Fruit fly (Drosophila melanogaster) whole organism, embryonic: ENCODE results near the gene CG4476.

Experiments used
- B-H2 ChIP-seq: fragments of 200-800 bp; sonication (Bioruptor generic); optimal IDR thresholded peaks from 2 replicates; lab custom pipeline; 2018; ENCODE audit warnings: missing biosample characterization, mild to moderate bottlenecking, missing genetic modification characterization
- CG10462 ChIP-seq: fragments of 200-800 bp; sonication (Bioruptor generic); optimal IDR thresholded peaks from 2 replicates; lab custom pipeline; 2016; ENCODE audit warnings: missing biosample characterization, missing genetic modification characterization
- CG11093 ChIP-seq: fragments of 200-800 bp; sonication (Bioruptor generic); IDR thresholded peaks from 3 replicates; pipeline ENCODE4 v1.3.6; 2022; ENCODE audit warnings: missing biosample characterization, missing genetic modification characterization
- CG11696 ChIP-seq: fragments of 200-800 bp; sonication (Bioruptor generic); IDR thresholded peaks from 2 replicates; pipeline ENCODE4 v1.3.6; 2022; ENCODE audit warnings: missing biosample characterization, missing genetic modification characterization
- CG12104 ChIP-seq: fragments of 200-800 bp; sonication (Bioruptor generic); optimal IDR thresholded peaks from 3 replicates; lab custom pipeline; 2016; ENCODE audit warnings: missing biosample characterization, missing genetic modification characterization
- CG12659 ChIP-seq: fragments of 200-800 bp; sonication (Bioruptor generic); optimal IDR thresholded peaks from 3 replicates; lab custom pipeline; 2017; ENCODE audit warnings: mild to moderate bottlenecking, missing biosample characterization, missing genetic modification reagents, missing genetic modification characterization
- CG12942 ChIP-seq: fragments of 200-800 bp; sonication (Bioruptor generic); optimal IDR thresholded peaks from 3 replicates; lab custom pipeline; 2016; ENCODE audit warnings: missing biosample characterization, missing genetic modification characterization
- CG13775 ChIP-seq: fragments of 200-800 bp; sonication (Bioruptor generic); optimal IDR thresholded peaks from 3 replicates; lab custom pipeline; 2017; ENCODE audit warnings: missing biosample characterization, mild to moderate bottlenecking, missing genetic modification characterization
- CG14667 ChIP-seq: fragments of 200-800 bp; sonication (Bioruptor generic); IDR thresholded peaks from 2 replicates; pipeline ENCODE4 v1.3.6; 2022; ENCODE audit warnings: missing biosample characterization, missing genetic modification characterization
- CG16779 ChIP-seq: fragments of 200-800 bp; sonication (Bioruptor generic); IDR thresholded peaks from 2 replicates; pipeline ENCODE4 v1.3.6; 2022; ENCODE audit warnings: missing biosample characterization, missing genetic modification characterization
- CG1832 ChIP-seq: fragments of 200-800 bp; sonication (Bioruptor generic); optimal IDR thresholded peaks from 2 replicates; lab custom pipeline; 2017; ENCODE audit warnings: missing biosample characterization, mild to moderate bottlenecking, missing genetic modification characterization, inconsistent platforms
- CG33557 ChIP-seq: fragments of 200-800 bp; sonication (Bioruptor generic); optimal IDR thresholded peaks from 2 replicates; lab custom pipeline; 2019; ENCODE audit warnings: missing biosample characterization, mild to moderate bottlenecking, missing genetic modification characterization, moderate library complexity
- CG34422 ChIP-seq: fragments of 200-800 bp; sonication (Bioruptor generic); IDR thresholded peaks from 3 replicates; pipeline ENCODE4 v1.3.6; 2022; ENCODE audit warnings: missing biosample characterization, missing genetic modification characterization
- CG3847 ChIP-seq: fragments of 200-800 bp; sonication (Bioruptor generic); IDR thresholded peaks from 2 replicates; pipeline ENCODE4 v1.3.6; 2022; ENCODE audit warnings: missing biosample characterization, missing genetic modification characterization
- CG4282 ChIP-seq: fragments of 200-800 bp; sonication (Bioruptor generic); optimal IDR thresholded peaks from 2 replicates; lab custom pipeline; 2016; ENCODE audit warnings: missing biosample characterization, missing genetic modification characterization
- CG4328 ChIP-seq: fragments of 200-800 bp; sonication (Bioruptor generic); optimal IDR thresholded peaks from 3 replicates; lab custom pipeline; 2017; ENCODE audit warnings: missing biosample characterization, missing genetic modification reagents, missing genetic modification characterization
- CG4730 ChIP-seq: fragments of 200-800 bp; sonication (Bioruptor generic); IDR thresholded peaks from 2 replicates; pipeline ENCODE4 v1.3.6; 2022; ENCODE audit warnings: missing biosample characterization, missing genetic modification characterization
- CG6654 ChIP-seq: fragments of 200-800 bp; sonication (Bioruptor generic); optimal IDR thresholded peaks from 2 replicates; lab custom pipeline; 2017; ENCODE audit warnings: missing biosample characterization, mild to moderate bottlenecking, missing genetic modification characterization
- CG7928 ChIP-seq: fragments of 200-800 bp; sonication (Bioruptor generic); optimal IDR thresholded peaks from 2 replicates; lab custom pipeline; 2017; ENCODE audit warnings: missing biosample characterization, mild to moderate bottlenecking, missing genetic modification characterization
- CG8765 ChIP-seq: fragments of 200-800 bp; sonication (Bioruptor generic); IDR thresholded peaks from 2 replicates; pipeline ENCODE4 v1.3.6; 2022; ENCODE audit warnings: missing biosample characterization, missing genetic modification characterization
- CG9727 ChIP-seq: fragments of 200-800 bp; sonication (Bioruptor generic); optimal IDR thresholded peaks from 3 replicates; lab custom pipeline; 2017; ENCODE audit warnings: missing biosample characterization, mild to moderate bottlenecking, missing genetic modification characterization
- Dfd ChIP-seq, 2 experiments: fragments of >200 bp; optimal IDR thresholded peaks; 2 replicates each; lab custom pipeline; 2017; ENCODE audit warnings: missing biosample characterization in 2 of 2, missing genetic modification characterization in 2 of 2
- Dll ChIP-seq: fragments of 200-800 bp; sonication (Bioruptor generic); IDR thresholded peaks from 4 replicates; pipeline ENCODE4 v1.3.6; 2022; ENCODE audit warnings: missing biosample characterization, missing genetic modification characterization; ENCODE audit not compliant: partially characterized antibody
- Dp ChIP-seq: fragments of 200-800 bp; sonication (Bioruptor generic); optimal IDR thresholded peaks from 2 replicates; lab custom pipeline; 2018; ENCODE audit warnings: missing biosample characterization, mild to moderate bottlenecking, missing genetic modification characterization, moderate library complexity
- Dref ChIP-seq: fragments of 200-800 bp; sonication (Bioruptor generic); IDR thresholded peaks from 2 replicates; pipeline ENCODE4 v1.3.6; 2022; ENCODE audit warnings: missing biosample characterization, missing genetic modification characterization
- Drgx ChIP-seq: fragments of 200-800 bp; sonication (Bioruptor generic); IDR thresholded peaks from 2 replicates; pipeline ENCODE4 v1.3.6; 2022; ENCODE audit warnings: missing biosample characterization, missing genetic modification characterization
- ERR ChIP-seq: fragments of 200-800 bp; sonication (Bioruptor generic); optimal IDR thresholded peaks from 2 replicates; lab custom pipeline; 2016; ENCODE audit warnings: missing biosample characterization, missing genetic modification characterization
- Hr51 ChIP-seq, 2 experiments: fragments of 200-800 bp; sonication (Bioruptor generic); optimal IDR thresholded peaks; 2 replicates in 1 of 2; 3 replicates in 1 of 2; lab custom pipeline; 2016 to 2018; ENCODE audit warnings: missing biosample characterization in 2 of 2, missing genetic modification characterization in 2 of 2, mild to moderate bottlenecking in 1 of 2, moderate library complexity in 1 of 2
- Lpt ChIP-seq: fragments of >200 bp; optimal IDR thresholded peaks from 2 replicates; lab custom pipeline; 2018; ENCODE audit warnings: missing biosample characterization, missing genetic modification characterization
- Med ChIP-seq: fragments of 200-800 bp; sonication (Bioruptor generic); peaks from one replicate; lab custom pipeline; 2016; ENCODE audit warnings: missing biosample characterization, missing genetic modification characterization, mild to moderate bottlenecking, inconsistent platforms, moderate library complexity
- NC2β ChIP-seq: fragments of 200-800 bp; sonication (Bioruptor generic); optimal IDR thresholded peaks from 2 replicates; lab custom pipeline; 2016; ENCODE audit warnings: missing biosample characterization, missing genetic modification characterization
- Spps ChIP-seq: fragments of 200-800 bp; sonication (Bioruptor generic); optimal IDR thresholded peaks from 2 replicates; lab custom pipeline; 2018; ENCODE audit warnings: missing biosample characterization, mild to moderate bottlenecking, missing genetic modification characterization
- Sry-δ ChIP-seq: fragments of 200-800 bp; sonication (Bioruptor generic); optimal IDR thresholded peaks from 2 replicates; lab custom pipeline; 2016; ENCODE audit warnings: missing biosample characterization, missing genetic modification characterization
- Usf ChIP-seq: fragments of 200-800 bp; sonication (Bioruptor generic); optimal IDR thresholded peaks from 2 replicates; lab custom pipeline; 2017; ENCODE audit warnings: missing genotype, missing biosample characterization, missing genetic modification characterization
- bowl ChIP-seq: fragments of 200-800 bp; sonication (Bioruptor generic); IDR thresholded peaks from 2 replicates; pipeline ENCODE4 v1.3.6; 2022; ENCODE audit warnings: missing biosample characterization, missing genetic modification characterization
- caup ChIP-seq: fragments of 200-800 bp; sonication (Bioruptor generic); optimal IDR thresholded peaks from 3 replicates; lab custom pipeline; 2017; ENCODE audit warnings: missing biosample characterization, mild to moderate bottlenecking, missing genetic modification characterization, moderate library complexity; ENCODE audit not compliant: severe bottlenecking
- chinmo ChIP-seq: fragments of 200-800 bp; sonication (Bioruptor generic); IDR thresholded peaks from 4 replicates; pipeline ENCODE4 v1.3.6; 2022; ENCODE audit warnings: missing biosample characterization, missing genetic modification characterization; ENCODE audit not compliant: partially characterized antibody
- dati ChIP-seq: fragments of 200-800 bp; sonication (Bioruptor generic); IDR thresholded peaks from 2 replicates; pipeline ENCODE4 v1.3.6; 2022; ENCODE audit warnings: missing biosample characterization, missing genetic modification characterization
- dpn ChIP-seq, 2 experiments: fragments of 200-800 bp; sonication (Bioruptor generic); optimal IDR thresholded peaks; 3 replicates each; lab custom pipeline; 2016; ENCODE audit warnings: missing biosample characterization in 2 of 2, missing genetic modification characterization in 2 of 2
- dysf ChIP-seq: fragments of 200-800 bp; sonication (Bioruptor generic); IDR thresholded peaks from 3 replicates; pipeline ENCODE4 v1.3.6; 2022; ENCODE audit warnings: missing biosample characterization, missing genetic modification characterization
- gro ChIP-seq: fragments of 200-800 bp; sonication (Bioruptor generic); optimal IDR thresholded peaks from 2 replicates; lab custom pipeline; 2016; ENCODE audit warnings: missing biosample characterization, missing genetic modification characterization
- hb ChIP-seq: fragments of 200-800 bp; sonication (Bioruptor generic); IDR thresholded peaks from 3 replicates; pipeline ENCODE4 v1.3.6; 2022; ENCODE audit warnings: missing biosample characterization, missing genetic modification characterization; ENCODE audit not compliant: partially characterized antibody
- jing ChIP-seq: fragments of 200-800 bp; sonication (Bioruptor generic); optimal IDR thresholded peaks from 2 replicates; lab custom pipeline; 2018; ENCODE audit warnings: missing biosample characterization, mild to moderate bottlenecking, missing genetic modification characterization
- mam ChIP-seq: fragments of 200-800 bp; sonication (Bioruptor generic); optimal IDR thresholded peaks from 3 replicates; lab custom pipeline; 2016; ENCODE audit warnings: missing biosample characterization, missing genetic modification characterization
- nerfin-2 ChIP-seq: fragments of 200-800 bp; sonication (Bioruptor generic); IDR thresholded peaks from 2 replicates; pipeline ENCODE4 v1.3.6; 2022; ENCODE audit warnings: missing biosample characterization, missing genetic modification characterization; ENCODE audit not compliant: partially characterized antibody
- peb ChIP-seq: fragments of 200-800 bp; sonication (Bioruptor generic); IDR thresholded peaks from 2 replicates; pipeline ENCODE4 v1.3.6; 2022; ENCODE audit warnings: missing biosample characterization, missing genetic modification characterization
- pum ChIP-seq: fragments of 200-800 bp; sonication (Bioruptor generic); optimal IDR thresholded peaks from 2 replicates; lab custom pipeline; 2016; ENCODE audit warnings: missing biosample characterization, missing genetic modification characterization
- rib ChIP-seq: fragments of 200-800 bp; sonication (Bioruptor generic); IDR thresholded peaks from 2 replicates; pipeline ENCODE4 v1.3.6; 2022; ENCODE audit warnings: missing biosample characterization, missing genetic modification characterization
- sens-2 ChIP-seq: fragments of 200-800 bp; sonication (Bioruptor generic); IDR thresholded peaks from 2 replicates; pipeline ENCODE4 v1.3.6; 2022; ENCODE audit warnings: missing biosample characterization, missing genetic modification characterization
- slbo ChIP-seq: fragments of 200-800 bp; sonication (Bioruptor generic); IDR thresholded peaks from 2 replicates; pipeline ENCODE4 v1.3.6; 2022; ENCODE audit warnings: missing biosample characterization, missing genetic modification characterization
- zfh2 ChIP-seq: fragments of 200-800 bp; sonication (Bioruptor generic); optimal IDR thresholded peaks from 2 replicates; lab custom pipeline; 2016; ENCODE audit warnings: missing biosample characterization, missing genetic modification characterization

CG4476 gene

DNA sequence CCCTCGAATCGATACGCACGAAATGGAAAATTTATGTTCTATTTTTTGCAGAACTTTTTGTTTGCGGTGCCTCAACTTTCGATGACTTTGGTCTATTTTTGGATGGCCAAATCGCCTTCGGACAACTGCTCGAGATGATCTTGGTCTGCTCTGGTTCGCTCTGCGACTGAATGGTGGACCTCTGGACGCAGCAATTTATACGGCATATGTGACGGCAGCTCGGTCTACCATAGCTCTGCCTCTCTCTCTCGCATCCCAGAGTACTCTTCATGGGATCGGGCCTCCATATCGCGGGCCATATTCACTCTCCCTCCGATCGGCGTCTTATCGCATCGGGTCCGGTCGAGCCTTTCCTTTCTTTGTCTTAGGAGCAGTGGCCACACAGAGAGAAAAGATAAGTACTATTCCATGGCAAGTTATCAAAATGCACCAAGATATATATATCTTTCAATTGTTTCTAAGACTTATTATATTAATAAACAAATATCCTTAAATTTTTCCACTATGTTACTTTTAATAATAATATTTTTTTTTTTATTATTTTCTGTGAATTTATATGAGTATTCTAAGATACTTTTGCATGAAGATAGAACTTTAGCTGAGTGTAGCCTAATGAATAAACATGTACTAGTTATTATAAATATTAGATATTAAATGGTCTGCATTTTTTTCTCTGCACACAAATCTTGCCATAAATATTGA, 2.8 kb upstream of the CG4476 start, which contains the start of gene Slc45-1 (continued):
- TF ChIP-seq slbo (GFP tag; lab: Robert Waterston, UW) (peak; percentile 31; the same call in 1 of the 2 replicates), CG11696 (GFP tag; lab: Robert Waterston, UW) (no peak), chinmo (GFP tag; lab: Robert Waterston, UW) (no peak), rib (no peak), CG16779 (GFP tag; lab: Robert Waterston, UW) (no peak), Dp (no peak), CG11093 (GFP tag; lab: Robert Waterston, UW) (no peak), caup (GFP tag; lab: Kevin White, UChicago) (no peak), Drgx (peak; percentile 43; the same call in 1 of the 2 replicates), zfh2 (GFP tag; lab: Kevin White, UChicago) (no peak), Lpt (GFP tag; lab: Kevin White, UChicago) (no peak), CG12104 (GFP tag; lab: Kevin White, UChicago) (no peak), Dfd (GFP tag; optimal IDR thresholded peaks at IDR 0.05; lab: Kevin White, UChicago) (no peak), CG14667 (GFP tag; lab: Robert Waterston, UW) (no peak), mam (GFP tag; lab: Kevin White, UChicago) (no peak), CG8765 (GFP tag; lab: Robert Waterston, UW) (no peak), NC2β (GFP tag; lab: Kevin White, UChicago) (no peak), nerfin-2 (GFP tag; lab: Robert Waterston, UW) (no peak), CG4328 (GFP tag; lab: Kevin White, UChicago) (no peak), CG34422 (GFP tag; lab: Robert Waterston, UW) (no peak), hb (GFP tag; lab: Robert Waterston, UW) (no peak), Usf (GFP tag; lab: Kevin White, UChicago) (no peak), sens-2 (no peak), CG33557 (no peak), CG1832 (GFP tag; lab: Kevin White, UChicago) (no peak), Spps (tag; lab: Kevin White, UChicago) (no peak), Sry-δ (GFP tag; lab: Kevin White, UChicago) (no peak), CG10462 (GFP tag; lab: Kevin White, UChicago) (no peak), CG7928 (no peak), pum (GFP tag; lab: Kevin White, UChicago) (no peak), ERR (no peak), CG9727 (GFP tag; lab: Kevin White, UChicago) (peak; percentile 20), gro (GFP tag; lab: Kevin White, UChicago) (no peak), dati (GFP tag; lab: Robert Waterston, UW) (no peak), Hr51 (GFP tag; optimal IDR thresholded peaks at IDR 0.05; lab: Kevin White, UChicago) (peak in 1 of 2 experiments; percentile 5), dysf (GFP tag; lab: Robert Waterston, UW) (no peak), CG12659 (no peak), CG12942 (GFP tag; lab: Kevin White, UChicago) (no peak), CG6654 (GFP tag; lab: Kevin White, UChicago) (no peak), CG4730 (GFP tag; lab: Robert Waterston, UW) (no peak), CG3847 (GFP tag; lab: Robert Waterston, UW) (no peak), Dref (GFP tag; lab: Robert Waterston, UW) (no peak), CG13775 (GFP tag; lab: Kevin White, UChicago) (no peak), jing (GFP tag; lab: Kevin White, UChicago) (no peak), Dll (GFP tag; lab: Robert Waterston, UW) (no peak), Med (peak; percentile 68), peb (GFP tag; lab: Robert Waterston, UW) (no peak), dpn (GFP tag; optimal IDR thresholded peaks at IDR 0.05; lab: Kevin White, UChicago) (no peak), bowl (GFP tag; lab: Robert Waterston, UW) (no peak), CG4282 (GFP tag; lab: Kevin White, UChicago) (no peak), B-H2 (GFP tag; lab: Kevin White, UChicago) (no peak)
